Fruit fly (Drosophila melanogaster): ENCODE data around the gene CG4287.
A peak's percentile ranks its signal among the peaks of the same experiment; 100 is the strongest.

CG4287 gene

dm6 chr3R:16006806-16007556, 43.3 kb upstream of the CG4287 start (continued):
- TF ChIP-seq Eip74EF (GFP tag; optimal IDR thresholded peaks at IDR 0.05) (no peak), Hr78 (GFP tag; optimal IDR thresholded peaks at IDR 0.05) (no peak)

dm6 chr3R:16005943-16006342, 42.3 kb upstream of the CG4287 start:
- TF ChIP-seq Pdp1 (GFP tag; optimal IDR thresholded peaks at IDR 0.05) (peak in 1 of 2 experiments; percentile 63), Deaf1 (tag; optimal IDR thresholded peaks at IDR 0.05) (no peak), YL-1 (GFP tag; optimal IDR thresholded peaks at IDR 0.05) (no peak), Dp (GFP tag; optimal IDR thresholded peaks at IDR 0.05) (no peak), onecut (GFP tag; IDR thresholded peaks at IDR 0.05) (0 out of 2 replicates have a peak, but pooled peaks have one; percentile 14), wdn (GFP tag; IDR thresholded peaks at IDR 0.05) (no peak), CG14014 (GFP tag; IDR thresholded peaks at IDR 0.05) (no peak; the same call in 1 of the 2 replicates), HHEX (GFP tag; optimal IDR thresholded peaks at IDR 0.05) (peak; percentile 56), CG17912 (GFP tag; optimal IDR thresholded peaks at IDR 0.05) (peak; percentile 49), CG15011 (GFP tag; optimal IDR thresholded peaks at IDR 0.05) (peak; percentile 54), Mrtf (GFP tag; IDR thresholded peaks at IDR 0.05) (no peak), CrebB (tag; optimal IDR thresholded peaks at IDR 0.05) (peak; percentile 64), NfI (GFP tag; optimal IDR thresholded peaks at IDR 0.05) (peak; percentile 17), CG4404 (GFP tag; IDR thresholded peaks at IDR 0.05) (no peak), B-H2 (GFP tag; optimal IDR thresholded peaks at IDR 0.05) (peak; percentile 3), salm (tag; optimal IDR thresholded peaks at IDR 0.05) (peak; percentile 44), CG6765 (GFP tag; optimal IDR thresholded peaks at IDR 0.05) (peak; percentile 36), CG12219 (GFP tag; optimal IDR thresholded peaks at IDR 0.05) (peak; percentile 36), B-H1 (GFP tag; IDR thresholded peaks at IDR 0.05) (no peak), HmgD (GFP tag; optimal IDR thresholded peaks at IDR 0.05) (no peak), Sry-δ (GFP tag; optimal IDR thresholded peaks at IDR 0.05) (no peak), CG6813 (GFP tag; optimal IDR thresholded peaks at IDR 0.05) (peak; percentile 70), bcd (GFP tag; optimal IDR thresholded peaks at IDR 0.05) (peak; percentile 14), ttk (GFP tag; IDR thresholded peaks at IDR 0.05) (no peak), CG8388 (GFP tag; optimal IDR thresholded peaks at IDR 0.05) (peak; percentile 1), CG17385 (GFP tag; optimal IDR thresholded peaks at IDR 0.05) (peak; percentile 51), CG5180 (GFP tag; optimal IDR thresholded peaks at IDR 0.05) (peak; percentile 41), CG32767 (GFP tag; IDR thresholded peaks at IDR 0.05) (no peak), ci (GFP tag; IDR thresholded peaks at IDR 0.05) (peak; percentile 42; the same call in 1 of the 3 replicates), sima (GFP tag; optimal IDR thresholded peaks at IDR 0.05) (no peak), CG15514 (GFP tag; optimal IDR thresholded peaks at IDR 0.05) (peak; percentile 18), CG3726 (GFP tag; IDR thresholded peaks at IDR 0.05) (no peak), otp (GFP tag; IDR thresholded peaks at IDR 0.05) (no peak), E2f1 (GFP tag; IDR thresholded peaks at IDR 0.05) (no peak), Asciz (GFP tag; optimal IDR thresholded peaks at IDR 0.05) (peak; percentile 81), Fer1 (GFP tag; optimal IDR thresholded peaks at IDR 0.05) (peak; percentile 58), zen2 (GFP tag; IDR thresholded peaks at IDR 0.05; ENCODE audit: partially characterized antibody) (no peak), scrt (GFP tag; optimal IDR thresholded peaks at IDR 0.05) (peak; percentile 15), exex (tag; optimal IDR thresholded peaks at IDR 0.05) (no peak), CG17612 (GFP tag; IDR thresholded peaks at IDR 0.05) (no peak), Sry-β (GFP tag; optimal IDR thresholded peaks at IDR 0.05) (peak; percentile 40), ac (GFP tag; optimal IDR thresholded peaks at IDR 0.05) (peak; percentile 8), CG12769 (tag; optimal IDR thresholded peaks at IDR 0.05) (peak; percentile 28), maf-S (GFP tag; optimal IDR thresholded peaks at IDR 0.05) (peak; percentile 14), CG11085 (GFP tag; IDR thresholded peaks at IDR 0.05) (no peak)
